Worm (Caenorhabditis elegans) whole organism, mixed stage, embryonic: ENCODE data around the gene cox-18.
A peak's percentile ranks its signal among the peaks of the same experiment; 100 is the strongest.

Experiments
- ces-1 ChIP-seq: fragments of 150-350 bp; optimal IDR thresholded peaks from 2 replicates; lab custom pipeline; 2014; ENCODE audit warnings: missing biosample characterization, missing genetic modification reagents, missing genetic modification characterization
- elt-1 ChIP-seq: sonication (generic microtip); optimal IDR thresholded peaks from 2 replicates; lab custom pipeline; 2017; ENCODE audit warnings: missing genetic modification characterization, mild to moderate bottlenecking, missing compliant biosample characterization, antibody characterized with exemption, moderate library complexity, borderline replicate concordance; ENCODE audit not compliant: insufficient read depth
- flh-1 ChIP-seq: fragments of 200-800 bp; sonication (Bioruptor generic); optimal IDR thresholded peaks from 2 replicates; lab custom pipeline; 2018; ENCODE audit warnings: mild to moderate bottlenecking, missing genetic modification characterization, moderate library complexity, missing compliant biosample characterization
- lsy-2 ChIP-seq: fragments of 150-350 bp; optimal IDR thresholded peaks from 2 replicates; lab custom pipeline; 2014; ENCODE audit warnings: missing biosample characterization, missing genetic modification characterization
- nhr-12 ChIP-seq: fragments of 150-350 bp; optimal IDR thresholded peaks from 2 replicates; lab custom pipeline; 2014; ENCODE audit warnings: missing biosample characterization, missing genetic modification characterization
- unc-39 ChIP-seq: fragments of 150-350 bp; optimal IDR thresholded peaks from 2 replicates; lab custom pipeline; 2014; ENCODE audit warnings: missing biosample characterization, missing genetic modification characterization

DNA sequence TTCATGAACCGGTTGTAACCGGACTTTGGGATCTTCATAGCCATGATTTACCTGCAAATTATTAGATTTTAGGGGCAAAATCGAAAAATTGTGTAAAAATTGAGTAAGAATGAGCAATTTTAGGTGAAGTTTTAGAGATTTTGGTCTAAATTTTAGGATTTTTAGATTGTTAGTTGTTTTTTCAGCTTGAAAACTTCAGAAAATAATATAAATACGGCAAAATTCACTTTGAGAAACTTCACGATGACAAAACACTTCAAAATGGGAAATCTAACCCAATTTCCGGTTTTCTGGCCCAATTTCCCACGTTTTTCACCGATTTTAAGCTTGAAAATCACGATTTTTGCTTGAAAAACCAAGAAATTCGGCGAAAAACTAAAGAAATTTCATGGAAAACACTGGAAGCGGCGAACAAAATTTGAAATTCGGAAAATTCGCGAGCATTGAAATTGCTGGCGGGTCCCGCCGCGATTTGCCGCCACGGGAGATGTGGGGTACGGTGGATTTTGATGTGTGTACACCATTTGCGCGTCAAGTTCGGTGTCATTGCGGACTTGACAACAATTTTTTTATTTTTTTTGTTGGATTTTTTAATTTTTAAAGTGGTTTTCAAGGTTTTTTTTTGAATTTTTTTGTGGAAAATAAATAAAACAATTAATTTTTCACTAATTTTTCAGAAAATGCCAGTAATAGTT, 3.2 kb upstream of the cox-18 start, which contains the start of the genes cct-8 and Y55F3AR.2:
- peak; percentile 100 for TF ChIP-seq lsy-2 (tag; lab: Kevin White, UChicago)
- no peak for TF ChIP-seq elt-1
- peak; percentile 81 for TF ChIP-seq ces-1
- TF ChIP-seq flh-1, result no peak
- TF ChIP-seq unc-39, result no peak
- no peak for TF ChIP-seq nhr-12 (tag; lab: Kevin White, UChicago)
